Worm (Caenorhabditis elegans): ENCODE data around the gene chl-1.
"Not testable (repeated sequence)": the region's sequence is repeated elsewhere in the genome, so short reads cannot be mapped to it uniquely, and the experiment has no call there.

chl-1 gene

DNA sequence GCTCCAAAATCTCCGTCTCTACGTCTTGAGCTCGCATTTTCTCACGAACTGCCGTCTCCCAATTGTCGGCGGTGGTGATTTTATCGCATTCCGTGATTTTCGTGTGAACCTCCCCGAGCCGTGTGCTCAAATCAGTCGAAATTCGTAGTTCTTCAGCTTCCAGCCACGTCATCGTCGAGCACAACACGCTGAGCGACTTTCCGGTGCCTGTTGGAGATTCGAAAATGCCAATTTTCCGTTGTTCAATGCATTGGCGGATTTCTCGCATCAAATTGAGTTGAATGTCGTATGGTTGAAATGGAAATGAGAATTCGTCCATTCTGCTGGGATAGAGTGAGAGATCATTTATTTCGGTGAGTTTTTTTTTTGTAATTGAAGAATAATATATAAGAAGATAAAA, at the start of gene chl-1, which contains the start of gene M03C11.3:
TSS of gene chl-1 (minus strand) at position 323 of the 400 bp plus-strand sequence.
TSS of gene M03C11.3 (plus strand) at position 153 of the 400 bp plus-strand sequence.
- no peak for TF ChIP-seq ama-1 (optimal IDR thresholded peaks at IDR 0.05)

- no peak for TF ChIP-seq ama-1 (optimal IDR thresholded peaks at IDR 0.05)
- TF ChIP-seq hnd-1 (tag; optimal IDR thresholded peaks at IDR 0.05) = no peak
- no peak for TF ChIP-seq pes-1 (GFP tag; IDR thresholded peaks at IDR 0.05)
- TF ChIP-seq sea-1 (GFP tag; conservative IDR thresholded peaks at IDR 0.05) = no peak
- no peak for TF ChIP-seq ets-7 (tag; optimal IDR thresholded peaks at IDR 0.05)
- no peak for TF ChIP-seq hmg-4 (GFP tag; optimal IDR thresholded peaks at IDR 0.05)
- TF ChIP-seq tbx-11 (GFP tag; IDR thresholded peaks at IDR 0.05) = no peak
- no peak for TF ChIP-seq hmbx-1 (tag; optimal IDR thresholded peaks at IDR 0.05)
- TF ChIP-seq ceh-13 (GFP tag; optimal IDR thresholded peaks at IDR 0.05) = no peak
- no peak for TF ChIP-seq F13C5.2 (tag; optimal IDR thresholded peaks at IDR 0.05)
- no peak for TF ChIP-seq aly-1 (tag; optimal IDR thresholded peaks at IDR 0.05)
- no peak for TF ChIP-seq scrt-1 (GFP tag; IDR thresholded peaks at IDR 0.05)
- TF ChIP-seq flt-1 (GFP tag; IDR thresholded peaks at IDR 0.05) = no peak
- no peak for TF ChIP-seq B0310.2 (tag; optimal IDR thresholded peaks at IDR 0.05)
- no peak for TF ChIP-seq ceh-36 (tag; optimal IDR thresholded peaks at IDR 0.05)
- no peak for TF ChIP-seq tra-4 (tag; optimal IDR thresholded peaks at IDR 0.05)
- TF ChIP-seq tbx-37 (GFP tag; conservative IDR thresholded peaks at IDR 0.05) = no peak
These were observed 46.0 kb upstream of the chl-1 start, which contains the start of gene H04D03.4 for ce11 chrIII:10451012-10451411. TSS of gene H04D03.4 (minus strand) at chrIII:10451112.

DNA sequence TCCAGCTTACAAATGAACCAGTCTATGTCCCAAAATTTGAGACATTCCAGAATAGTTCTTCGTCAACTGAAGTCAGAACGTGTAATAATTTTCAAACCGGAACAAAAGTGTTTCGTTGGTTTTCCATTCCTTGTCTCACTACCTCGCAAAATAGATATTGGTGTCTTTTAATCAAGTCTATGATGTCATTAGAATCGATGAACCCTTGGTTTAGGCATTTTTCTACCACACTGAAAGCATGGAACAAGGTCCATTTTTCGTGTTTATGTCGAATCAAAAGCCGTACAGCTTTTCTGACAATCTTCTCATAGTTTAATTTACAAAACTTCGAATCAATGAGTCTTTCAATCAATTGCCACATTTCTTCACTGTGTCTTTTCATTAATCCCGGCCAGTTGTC, 41.7 kb upstream of the chl-1 start, which contains the start of gene H04D03.7:
TSS of gene H04D03.7 (minus strand) at position 101 of the 400 bp plus-strand sequence.
- TF ChIP-seq hnd-1 (tag; optimal IDR thresholded peaks at IDR 0.05) = no peak
- TF ChIP-seq flt-1 (GFP tag; IDR thresholded peaks at IDR 0.05) = no peak
- TF ChIP-seq hmg-4 (GFP tag; optimal IDR thresholded peaks at IDR 0.05) = no peak
- TF ChIP-seq ceh-13 (GFP tag; optimal IDR thresholded peaks at IDR 0.05) = no peak
- TF ChIP-seq aly-1 (tag; optimal IDR thresholded peaks at IDR 0.05) = no peak
- TF ChIP-seq hmbx-1 (tag; optimal IDR thresholded peaks at IDR 0.05) = no peak
- TF ChIP-seq ama-1 (optimal IDR thresholded peaks at IDR 0.05) = no peak
- no peak for TF ChIP-seq scrt-1 (GFP tag; IDR thresholded peaks at IDR 0.05)
- no peak for TF ChIP-seq tbx-11 (GFP tag; IDR thresholded peaks at IDR 0.05)
- TF ChIP-seq sea-1 (GFP tag; conservative IDR thresholded peaks at IDR 0.05) = no peak
- no peak for TF ChIP-seq pes-1 (GFP tag; IDR thresholded peaks at IDR 0.05)
- no peak for TF ChIP-seq tra-4 (tag; optimal IDR thresholded peaks at IDR 0.05)
- TF ChIP-seq B0310.2 (tag; optimal IDR thresholded peaks at IDR 0.05) = no peak
- TF ChIP-seq ceh-36 (tag; optimal IDR thresholded peaks at IDR 0.05) = no peak

DNA sequence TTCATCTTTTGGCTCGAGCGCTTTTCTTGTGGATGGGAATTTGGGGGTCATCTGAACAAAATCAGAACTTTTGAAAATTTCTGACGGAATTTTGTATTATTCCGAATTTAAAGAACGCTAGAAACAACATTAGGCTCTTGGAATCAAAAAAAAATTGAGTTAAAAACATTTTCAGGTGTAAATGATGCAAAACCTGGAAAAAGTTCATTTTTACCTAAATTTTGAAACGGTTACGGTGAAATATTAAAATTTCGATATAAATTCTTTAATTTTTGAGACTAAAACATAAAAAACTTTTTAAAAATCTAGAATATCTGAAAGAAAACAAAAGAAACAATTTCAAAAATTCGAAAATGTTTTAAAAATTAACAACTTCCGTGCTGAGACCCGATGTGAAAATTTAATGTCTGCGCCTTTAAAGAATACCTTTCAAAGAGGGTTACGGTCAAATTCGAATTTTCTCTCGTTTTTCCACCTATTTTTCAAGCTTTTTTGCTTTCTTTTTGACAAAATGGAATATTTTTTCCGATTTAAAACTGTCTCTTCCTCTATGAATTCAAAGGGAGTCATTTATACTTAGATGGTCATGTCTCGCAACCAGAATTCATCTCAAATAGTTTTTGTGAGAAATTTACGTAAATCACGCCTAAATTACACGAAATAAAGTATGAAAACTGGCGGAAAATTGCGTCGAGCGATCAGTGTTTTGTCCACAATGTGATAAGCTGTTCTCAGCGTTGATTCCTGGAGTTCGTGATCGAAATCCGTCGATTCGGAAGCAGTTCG, 37.5 kb upstream of the chl-1 start, which contains the start of the genes H04D03.2 and ecps-2:
TSS of gene H04D03.2 (minus strand) at position 51 of the 786 bp plus-strand sequence.
TSS of gene ecps-2 (plus strand) at position 736 of the 786 bp plus-strand sequence.
- TF ChIP-seq tra-4 (tag; optimal IDR thresholded peaks at IDR 0.05) = no peak
- TF ChIP-seq B0310.2 (tag; optimal IDR thresholded peaks at IDR 0.05) = no peak
- TF ChIP-seq ets-7 (tag; optimal IDR thresholded peaks at IDR 0.05) = no peak
- no peak for TF ChIP-seq scrt-1 (GFP tag; IDR thresholded peaks at IDR 0.05)
- no peak for TF ChIP-seq ceh-36 (tag; optimal IDR thresholded peaks at IDR 0.05)
- no peak for TF ChIP-seq ceh-13 (GFP tag; optimal IDR thresholded peaks at IDR 0.05)
- no peak for TF ChIP-seq hnd-1 (tag; optimal IDR thresholded peaks at IDR 0.05)
- TF ChIP-seq aly-1 (tag; optimal IDR thresholded peaks at IDR 0.05) = no peak
- no peak for TF ChIP-seq hmg-4 (GFP tag; optimal IDR thresholded peaks at IDR 0.05)
- no peak for TF ChIP-seq tbx-37 (GFP tag; conservative IDR thresholded peaks at IDR 0.05)
- TF ChIP-seq flt-1 (GFP tag; IDR thresholded peaks at IDR 0.05) = no peak
- no peak for TF ChIP-seq hmbx-1 (tag; optimal IDR thresholded peaks at IDR 0.05)
- TF ChIP-seq pes-1 (GFP tag; IDR thresholded peaks at IDR 0.05) = no peak
- TF ChIP-seq F13C5.2 (tag; optimal IDR thresholded peaks at IDR 0.05) = no peak
- no peak for TF ChIP-seq sea-1 (GFP tag; conservative IDR thresholded peaks at IDR 0.05)

ce11 chrIII:10438780-10439179, 33.7 kb upstream of the chl-1 start, which contains the start of gene H04D03.6:
TSS of gene H04D03.6 (minus strand) at chrIII:10438880.
- not testable (repeated sequence) for TF ChIP-seq tra-4 (tag; optimal IDR thresholded peaks at IDR 0.05); hmg-4 (GFP tag; optimal IDR thresholded peaks at IDR 0.05); sea-1 (GFP tag; conservative IDR thresholded peaks at IDR 0.05)

- TF ChIP-seq scrt-1 (GFP tag; IDR thresholded peaks at IDR 0.05) (peak; percentile 37; the same call in 1 of the 2 replicates), pes-1 (GFP tag; IDR thresholded peaks at IDR 0.05) (peak; percentile 57; the same call in 1 of the 2 replicates), tbx-37 (GFP tag; conservative IDR thresholded peaks at IDR 0.05) (peak; percentile 59; the same call in 1 of the 2 replicates)
These were observed 31.1 kb upstream of the chl-1 start, which contains the start of the genes smrd-1 and enu-3.1 for ce11 chrIII:10435938-10436842. TSS of gene smrd-1 (minus strand) at chrIII:10435988. TSS of gene enu-3.1 (plus strand) at chrIII:10436276.

ce11 chrIII:10432104-10432503, 27.1 kb upstream of the chl-1 start:
- peak; percentile 46 for TF ChIP-seq hnd-1 (tag; optimal IDR thresholded peaks at IDR 0.05)
- peak; percentile 74 for TF ChIP-seq pes-1 (GFP tag; IDR thresholded peaks at IDR 0.05)
- peak; percentile 61; the same call in 1 of the 2 replicates for TF ChIP-seq flt-1 (GFP tag; IDR thresholded peaks at IDR 0.05)
- TF ChIP-seq aly-1 (tag; optimal IDR thresholded peaks at IDR 0.05) = peak; percentile 45
- peak; percentile 66; the same call in 1 of the 2 replicates for TF ChIP-seq scrt-1 (GFP tag; IDR thresholded peaks at IDR 0.05)
- peak; percentile 84 for TF ChIP-seq sea-1 (GFP tag; conservative IDR thresholded peaks at IDR 0.05)
- TF ChIP-seq ets-7 (tag; optimal IDR thresholded peaks at IDR 0.05) = no peak
- TF ChIP-seq tbx-37 (GFP tag; conservative IDR thresholded peaks at IDR 0.05) = peak; percentile 61; the same call in 1 of the 2 replicates
- no peak for TF ChIP-seq tra-4 (tag; optimal IDR thresholded peaks at IDR 0.05)
- TF ChIP-seq tbx-11 (GFP tag; IDR thresholded peaks at IDR 0.05) = 0 out of 2 replicates have a peak, but pooled peaks have one; percentile 49
- no peak for TF ChIP-seq hmbx-1 (tag; optimal IDR thresholded peaks at IDR 0.05)
- no peak for TF ChIP-seq B0310.2 (tag; optimal IDR thresholded peaks at IDR 0.05)
- peak; percentile 57 for TF ChIP-seq ceh-13 (GFP tag; optimal IDR thresholded peaks at IDR 0.05)
- TF ChIP-seq F13C5.2 (tag; optimal IDR thresholded peaks at IDR 0.05) = peak; percentile 81
- TF ChIP-seq hmg-4 (GFP tag; optimal IDR thresholded peaks at IDR 0.05) = peak; percentile 71
- TF ChIP-seq ceh-36 (tag; optimal IDR thresholded peaks at IDR 0.05) = peak; percentile 76
- TF ChIP-seq ama-1 (optimal IDR thresholded peaks at IDR 0.05) = no peak
